Fruit fly (Drosophila melanogaster) whole organism, pupa: ENCODE measurements around the gene dyl.

Experiments
- CG10348 ChIP-seq: fragments of 200-800 bp; sonication (Bioruptor generic); IDR thresholded peaks from 2 replicates; pipeline ENCODE4 v1.3.6; 2022; ENCODE audit warnings: missing biosample characterization, missing genetic modification characterization
- CG12605 ChIP-seq: fragments of 200-800 bp; sonication (Bioruptor generic); IDR thresholded peaks from 2 replicates; pipeline ENCODE4 v1.3.6; 2022; ENCODE audit warnings: missing biosample characterization, missing genetic modification characterization
- CG13204 ChIP-seq: fragments of 200-800 bp; sonication (Bioruptor generic); optimal IDR thresholded peaks from 2 replicates; lab custom pipeline; 2018; ENCODE audit warnings: missing biosample characterization, mild to moderate bottlenecking, missing genetic modification characterization, moderate library complexity
- CG14655 ChIP-seq: fragments of 200-800 bp; sonication (Bioruptor generic); optimal IDR thresholded peaks from 3 replicates; lab custom pipeline; 2017; ENCODE audit warnings: mild to moderate bottlenecking, missing biosample characterization, missing genetic modification reagents, missing genetic modification characterization
- CG15710 ChIP-seq: fragments of 200-800 bp; sonication (Bioruptor generic); optimal IDR thresholded peaks from 2 replicates; lab custom pipeline; 2018; ENCODE audit warnings: missing biosample characterization, mild to moderate bottlenecking, missing genetic modification characterization, moderate library complexity
- CG17806 ChIP-seq: fragments of 200-800 bp; sonication (Bioruptor generic); optimal IDR thresholded peaks from 2 replicates; lab custom pipeline; 2018; ENCODE audit warnings: missing biosample characterization, mild to moderate bottlenecking, missing genetic modification characterization, moderate library complexity
- CG32121 ChIP-seq: fragments of 200-800 bp; sonication (Bioruptor generic); IDR thresholded peaks from 2 replicates; pipeline ENCODE4 v1.3.6; 2022; ENCODE audit warnings: missing biosample characterization, missing genetic modification characterization
- CG34367 ChIP-seq: fragments of 200-800 bp; sonication (Bioruptor generic); optimal IDR thresholded peaks from 2 replicates; lab custom pipeline; 2018; ENCODE audit warnings: missing biosample characterization, mild to moderate bottlenecking, missing genetic modification characterization
- CG4496 ChIP-seq: fragments of 200-800 bp; sonication (Bioruptor generic); IDR thresholded peaks from 3 replicates; pipeline ENCODE4 v1.3.6; 2022; ENCODE audit warnings: missing biosample characterization, missing genetic modification characterization
- CG8159 ChIP-seq: fragments of 200-800 bp; sonication (Bioruptor generic); optimal IDR thresholded peaks from 3 replicates; lab custom pipeline; 2018; ENCODE audit warnings: missing biosample characterization, mild to moderate bottlenecking, missing genetic modification characterization, moderate library complexity
- CG8301 ChIP-seq: fragments of 200-800 bp; sonication (Bioruptor generic); optimal IDR thresholded peaks from 2 replicates; lab custom pipeline; 2018; ENCODE audit warnings: missing biosample characterization, mild to moderate bottlenecking, missing genetic modification characterization
- CG9948 ChIP-seq: fragments of 200-800 bp; sonication (Bioruptor generic); optimal IDR thresholded peaks from 2 replicates; lab custom pipeline; 2018; ENCODE audit warnings: missing biosample characterization, mild to moderate bottlenecking, missing genetic modification characterization, moderate library complexity
- D1 ChIP-seq: fragments of 200-800 bp; sonication (Bioruptor generic); optimal IDR thresholded peaks from 2 replicates; lab custom pipeline; 2018; ENCODE audit warnings: missing biosample characterization, mild to moderate bottlenecking, missing genetic modification characterization, moderate library complexity
- EcR ChIP-seq: fragments of 200-800 bp; sonication (Bioruptor generic); optimal IDR thresholded peaks from 3 replicates; lab custom pipeline; 2019; ENCODE audit warnings: missing biosample characterization, missing genetic modification characterization, mild to moderate bottlenecking, moderate library complexity, missing genetic modification reagents
- Ets98B ChIP-seq: fragments of 200-800 bp; sonication (Bioruptor generic); IDR thresholded peaks from 2 replicates; pipeline ENCODE4 v1.3.6; 2022; ENCODE audit warnings: missing biosample characterization, missing genetic modification characterization
- Pif1A ChIP-seq: fragments of 200-800 bp; sonication (Bioruptor generic); optimal IDR thresholded peaks from 3 replicates; lab custom pipeline; 2016; ENCODE audit warnings: missing biosample characterization, missing genetic modification characterization
- Pif1B ChIP-seq: fragments of 200-800 bp; sonication (Bioruptor generic); optimal IDR thresholded peaks from 3 replicates; lab custom pipeline; 2016; ENCODE audit warnings: missing biosample characterization, missing genetic modification characterization
- Snoo ChIP-seq: fragments of 200-800 bp; sonication (Bioruptor generic); optimal IDR thresholded peaks from 3 replicates; lab custom pipeline; 2017; ENCODE audit warnings: missing biosample characterization, mild to moderate bottlenecking, missing genetic modification characterization, inconsistent platforms
- fd96Ca ChIP-seq: fragments of 200-800 bp; sonication (Bioruptor generic); IDR thresholded peaks from 3 replicates; pipeline ENCODE4 v1.3.6; 2022; ENCODE audit warnings: missing biosample characterization, missing genetic modification characterization
- gl ChIP-seq: fragments of 200-800 bp; sonication (Bioruptor generic); optimal IDR thresholded peaks from 2 replicates; lab custom pipeline; 2018; ENCODE audit warnings: missing biosample characterization, mild to moderate bottlenecking, missing genetic modification characterization
- rn ChIP-seq: fragments of 200-800 bp; sonication (Bioruptor generic); IDR thresholded peaks from 2 replicates; pipeline ENCODE4 v1.3.6; 2022; ENCODE audit warnings: missing biosample characterization, missing genetic modification characterization

dyl gene

dm6 chr3L:4286784-4287183, 20.7 kb downstream of the dyl start, which contains the start of gene TfIIEbeta:
TSS of gene TfIIEbeta (plus strand) at chr3L:4287038.
- no peak for TF ChIP-seq CG13204 (GFP tag; lab: Kevin White, UChicago)
- no peak for TF ChIP-seq gl (tag; lab: Kevin White, UChicago)
- TF ChIP-seq Snoo (tag; lab: Kevin White, UChicago), result no peak
- TF ChIP-seq CG8159 (tag; lab: Kevin White, UChicago), result no peak
- TF ChIP-seq Pif1B (GFP tag; lab: Kevin White, UChicago), result no peak
- TF ChIP-seq CG17806 (tag; lab: Kevin White, UChicago), result peak; percentile 25
- no peak for TF ChIP-seq CG14655 (GFP tag; lab: Kevin White, UChicago)
- peak; percentile 53 for TF ChIP-seq EcR (GFP tag; lab: Kevin White, UChicago)
- no peak for TF ChIP-seq CG15710 (tag; lab: Kevin White, UChicago)
- TF ChIP-seq CG34367 (tag; lab: Kevin White, UChicago), result no peak
- no peak for TF ChIP-seq CG12605 (GFP tag; lab: Robert Waterston, UW)
- 0 out of 3 replicates have a peak, but pooled peaks have one; percentile 29 for TF ChIP-seq CG4496 (GFP tag; lab: Robert Waterston, UW)
- TF ChIP-seq CG32121 (GFP tag; lab: Robert Waterston, UW), result peak; percentile 14; the same call in 1 of the 2 replicates
- no peak for TF ChIP-seq CG8301 (tag; lab: Kevin White, UChicago)
- TF ChIP-seq CG10348 (GFP tag; lab: Robert Waterston, UW), result no peak
- TF ChIP-seq CG9948 (tag; lab: Kevin White, UChicago), result no peak
- no peak for TF ChIP-seq rn (GFP tag; lab: Robert Waterston, UW)
- TF ChIP-seq Ets98B (GFP tag; lab: Robert Waterston, UW), result peak; percentile 65
- TF ChIP-seq Pif1A (GFP tag; lab: Kevin White, UChicago), result no peak
- no peak for TF ChIP-seq D1 (tag; lab: Kevin White, UChicago)
- TF ChIP-seq fd96Ca (GFP tag; lab: Robert Waterston, UW), result no peak

- TF ChIP-seq EcR (GFP tag; lab: Kevin White, UChicago), result no peak
- TF ChIP-seq CG14655 (GFP tag; lab: Kevin White, UChicago), result no peak
- no peak for TF ChIP-seq Pif1A (GFP tag; lab: Kevin White, UChicago)
- TF ChIP-seq Snoo (tag; lab: Kevin White, UChicago), result peak; percentile 4
- peak; percentile 11; the same call in 1 of the 3 replicates for TF ChIP-seq CG4496 (GFP tag; lab: Robert Waterston, UW)
- no peak for TF ChIP-seq CG32121 (GFP tag; lab: Robert Waterston, UW)
- TF ChIP-seq CG13204 (GFP tag; lab: Kevin White, UChicago), result no peak
- no peak for TF ChIP-seq CG8301 (tag; lab: Kevin White, UChicago)
- TF ChIP-seq, all 21 proteins: peak for 2
These were observed 24.0 kb downstream of the dyl start, which contains the start of the genes srw and CG1316 for dm6 chr3L:4283428-4284089. TSS of gene srw (minus strand) at chr3L:4283478. TSS of gene CG1316 (plus strand) at chr3L:4283851.

dm6 chr3L:4282627-4283026, 24.9 kb downstream of the dyl start, which contains the start of gene CG11583:
TSS of gene CG11583 (minus strand) at chr3L:4282817.
- no peak for TF ChIP-seq rn (GFP tag; lab: Robert Waterston, UW)
- 0 out of 3 replicates have a peak, but pooled peaks have one; percentile 31 for TF ChIP-seq CG4496 (GFP tag; lab: Robert Waterston, UW)

dm6 chr3L:4277796-4278195, 29.7 kb downstream of the dyl start, which contains the start of gene Ctl1:
TSS of gene Ctl1 (plus strand) at chr3L:4277962.
- no peak for TF ChIP-seq fd96Ca (GFP tag; lab: Robert Waterston, UW)
- TF ChIP-seq CG4496 (GFP tag; lab: Robert Waterston, UW), result no peak
- TF ChIP-seq CG10348 (GFP tag; lab: Robert Waterston, UW), result no peak
- TF ChIP-seq Pif1A (GFP tag; lab: Kevin White, UChicago), result no peak
- no peak for TF ChIP-seq CG15710 (tag; lab: Kevin White, UChicago)
- TF ChIP-seq Pif1B (GFP tag; lab: Kevin White, UChicago), result no peak
- no peak for TF ChIP-seq CG13204 (GFP tag; lab: Kevin White, UChicago)
- no peak for TF ChIP-seq gl (tag; lab: Kevin White, UChicago)
- TF ChIP-seq EcR (GFP tag; lab: Kevin White, UChicago), result no peak
- TF ChIP-seq CG8159 (tag; lab: Kevin White, UChicago), result no peak
- no peak for TF ChIP-seq Snoo (tag; lab: Kevin White, UChicago)

- no peak for TF ChIP-seq Ets98B (GFP tag; lab: Robert Waterston, UW)
- TF ChIP-seq CG17806 (tag; lab: Kevin White, UChicago), result no peak
- peak; percentile 91 for TF ChIP-seq EcR (GFP tag; lab: Kevin White, UChicago)
These were observed 35.2 kb downstream of the dyl start for dm6 chr3L:4272167-4272773.
